Worm (Caenorhabditis elegans): ENCODE measurements around the gene C45B11.2.

- no peak for TF ChIP-seq him-1 (tag; optimal IDR thresholded peaks at IDR 0.05)
- TF ChIP-seq W03F9.2 (tag; optimal IDR thresholded peaks at IDR 0.05), result no peak
Observed at ce11 chrV:11053827-11054226, 11.3 kb downstream of the C45B11.2 start, which contains the start of gene T04C12.7.
